Worm (Caenorhabditis elegans) whole organism, L3 larva: ENCODE results near the gene bbs-5.

Experiments
- ama-1 ChIP-seq: fragments of 150-350 bp; optimal IDR thresholded peaks from 2 replicates; lab custom pipeline; 2018
- ceh-9 ChIP-seq: sonication (generic microtip); optimal IDR thresholded peaks from 2 replicates; lab custom pipeline; 2018; ENCODE audit warnings: missing biosample characterization, missing genetic modification characterization
- fkh-10 ChIP-seq: sonication (generic microtip); optimal IDR thresholded peaks from 2 replicates; lab custom pipeline; 2017; ENCODE audit warnings: missing biosample characterization, missing genetic modification reagents, missing genetic modification characterization
- jun-1 ChIP-seq: fragments of 150-350 bp; optimal IDR thresholded peaks from 2 replicates; lab custom pipeline; 2014; ENCODE audit warnings: missing biosample characterization, missing genetic modification reagents, missing genetic modification characterization
- nfya-1 ChIP-seq: sonication (generic microtip); optimal IDR thresholded peaks from 2 replicates; lab custom pipeline; 2017; ENCODE audit warnings: missing genetic modification characterization, mild to moderate bottlenecking, missing compliant biosample characterization, antibody characterized with exemption, moderate library complexity; ENCODE audit not compliant: insufficient read depth
- nhr-11 ChIP-seq: fragments of 150-350 bp; optimal IDR thresholded peaks from 2 replicates; lab custom pipeline; 2014; ENCODE audit warnings: missing biosample characterization, missing genetic modification characterization
- nhr-12 ChIP-seq: fragments of 150-350 bp; optimal IDR thresholded peaks from 2 replicates; lab custom pipeline; 2014; ENCODE audit warnings: missing biosample characterization, missing genetic modification characterization
- nhr-43 ChIP-seq: sonication (generic microtip); optimal IDR thresholded peaks from 2 replicates; lab custom pipeline; 2016; ENCODE audit warnings: mild to moderate bottlenecking, missing genetic modification characterization, missing compliant biosample characterization; ENCODE audit not compliant: poor library complexity, severe bottlenecking
- pha-4 ChIP-seq: fragments of 150-350 bp; optimal IDR thresholded peaks from 2 replicates; lab custom pipeline; 2014; ENCODE audit warnings: missing biosample characterization, missing genetic modification reagents, missing genetic modification characterization
- unc-62 ChIP-seq: fragments of 150-350 bp; sonication (generic microtip); optimal IDR thresholded peaks from 4 replicates; lab custom pipeline; 2014; ENCODE audit warnings: missing biosample characterization, missing genetic modification reagents, missing genetic modification characterization
- zag-1 ChIP-seq: fragments of 150-350 bp; optimal IDR thresholded peaks from 2 replicates; lab custom pipeline; 2014; ENCODE audit warnings: missing biosample characterization, missing genetic modification characterization

DNA sequence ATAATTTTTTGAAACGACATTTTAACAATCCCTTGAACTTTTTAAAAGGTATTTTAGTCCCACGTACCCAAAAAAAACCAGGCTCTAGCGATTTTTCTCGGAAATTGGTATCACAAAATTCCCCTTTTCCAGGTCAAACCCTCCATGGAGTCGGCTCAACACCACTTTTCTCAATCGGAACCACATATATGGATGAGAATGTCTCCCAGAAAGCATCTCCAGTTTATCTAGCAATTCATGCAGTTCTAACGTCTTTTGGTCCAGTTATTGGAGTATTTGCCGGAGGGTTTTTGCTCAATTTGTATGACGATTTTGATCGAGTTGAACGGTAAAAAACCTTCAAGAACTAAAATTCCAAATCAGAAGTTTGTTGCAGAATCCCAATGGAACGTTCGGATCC lies 21.5 kb downstream of the bbs-5 start:
- no peak for TF ChIP-seq ceh-9 (tag; lab: Kevin White, UChicago)
- TF ChIP-seq nfya-1 (tag; lab: Kevin White, UChicago) = no peak
- no peak for TF ChIP-seq zag-1
- no peak for TF ChIP-seq nhr-43 (tag; lab: Kevin White, UChicago)
- TF ChIP-seq pha-4 = no peak
- no peak for TF ChIP-seq unc-62
- no peak for TF ChIP-seq nhr-11 (tag; lab: Kevin White, UChicago)
- TF ChIP-seq jun-1 = no peak
- no peak for TF ChIP-seq fkh-10 (GFP tag; lab: Kevin White, UChicago)
- TF ChIP-seq nhr-12 = no peak
- no peak for TF ChIP-seq ama-1
